Worm (Caenorhabditis elegans) whole organism, young adult: ENCODE data around the gene M199.8.
"Not testable (repeated sequence)": the region's sequence is repeated elsewhere in the genome, so short reads cannot be mapped to it uniquely, and the experiment has no call there.

ENCODE experiments used
- C06A6.2 ChIP-seq: fragments of 200-800 bp; sonication (Bioruptor generic); conservative IDR thresholded peaks from 2 replicates; pipeline ENCODE4 v1.3.6; 2022; ENCODE audit warnings: missing genetic modification characterization, missing compliant biosample characterization
- F10E7.11 ChIP-seq: sonication (generic microtip); optimal IDR thresholded peaks from 2 replicates; lab custom pipeline; 2017; ENCODE audit warnings: mild to moderate bottlenecking, missing genetic modification characterization, moderate library complexity, missing compliant biosample characterization
- attf-6 ChIP-seq: fragments of 200-800 bp; sonication (Bioruptor generic); IDR thresholded peaks from 2 replicates; pipeline ENCODE4 v1.3.6; 2022; ENCODE audit warnings: missing genetic modification reagents, missing genetic modification characterization, missing compliant biosample characterization
- ceh-79 ChIP-seq: sonication (generic microtip); optimal IDR thresholded peaks from 2 replicates; lab custom pipeline; 2017; ENCODE audit warnings: mild to moderate bottlenecking, missing genetic modification characterization, missing compliant biosample characterization
- egrh-3 ChIP-seq: fragments of 200-800 bp; sonication (Bioruptor generic); IDR thresholded peaks from 2 replicates; pipeline ENCODE4 v1.3.6; 2022; ENCODE audit warnings: missing genetic modification reagents, missing genetic modification characterization, missing compliant biosample characterization
- ekl-4 ChIP-seq: fragments of 200-800 bp; sonication (Bioruptor generic); IDR thresholded peaks from 2 replicates; pipeline ENCODE4 v1.3.6; 2022; ENCODE audit warnings: missing genetic modification reagents, missing genetic modification characterization, missing compliant biosample characterization
- hmg-20 ChIP-seq: fragments of 200-800 bp; sonication (Bioruptor generic); IDR thresholded peaks from 2 replicates; pipeline ENCODE4 v1.3.6; 2022; ENCODE audit warnings: missing genetic modification reagents, missing genetic modification characterization, missing compliant biosample characterization
- lin-35 ChIP-seq, 3 experiments: fragments of 150-350 bp in 2 of 3; sonication (generic microtip) in 1 of 3; optimal IDR thresholded peaks; 2 replicates each; lab custom pipeline; 2014 to 2018; ENCODE audit warnings: missing biosample characterization in 3 of 3, missing genetic modification characterization in 3 of 3, missing genetic modification reagents in 3 of 3
- lin-40 ChIP-seq: sonication (generic microtip); optimal IDR thresholded peaks from 2 replicates; lab custom pipeline; 2016; ENCODE audit warnings: missing genetic modification characterization, mild to moderate bottlenecking, missing compliant biosample characterization, missing genotype, missing genetic modification reagents
- sea-2 ChIP-seq: fragments of 200-800 bp; sonication (Bioruptor generic); IDR thresholded peaks from 2 replicates; pipeline ENCODE4 v1.3.6; 2022; ENCODE audit warnings: missing genetic modification characterization, missing compliant biosample characterization
- somi-1 ChIP-seq: fragments of 200-800 bp; sonication (Bioruptor generic); optimal IDR thresholded peaks from 2 replicates; lab custom pipeline; 2018; ENCODE audit warnings: mild to moderate bottlenecking, missing genetic modification characterization, missing compliant biosample characterization
- sptf-2 ChIP-seq: fragments of 200-800 bp; sonication (Bioruptor generic); optimal IDR thresholded peaks from 2 replicates; lab custom pipeline; 2018; ENCODE audit warnings: mild to moderate bottlenecking, missing genetic modification characterization, missing compliant biosample characterization
- unc-130 ChIP-seq: sonication (generic microtip); optimal IDR thresholded peaks from 2 replicates; lab custom pipeline; 2016; ENCODE audit warnings: missing genetic modification reagents, missing genetic modification characterization, missing compliant biosample characterization
- unc-62 ChIP-seq: fragments of 150-350 bp; optimal IDR thresholded peaks from 2 replicates; lab custom pipeline; 2014; ENCODE audit warnings: missing biosample characterization, missing genetic modification reagents, missing genetic modification characterization

DNA sequence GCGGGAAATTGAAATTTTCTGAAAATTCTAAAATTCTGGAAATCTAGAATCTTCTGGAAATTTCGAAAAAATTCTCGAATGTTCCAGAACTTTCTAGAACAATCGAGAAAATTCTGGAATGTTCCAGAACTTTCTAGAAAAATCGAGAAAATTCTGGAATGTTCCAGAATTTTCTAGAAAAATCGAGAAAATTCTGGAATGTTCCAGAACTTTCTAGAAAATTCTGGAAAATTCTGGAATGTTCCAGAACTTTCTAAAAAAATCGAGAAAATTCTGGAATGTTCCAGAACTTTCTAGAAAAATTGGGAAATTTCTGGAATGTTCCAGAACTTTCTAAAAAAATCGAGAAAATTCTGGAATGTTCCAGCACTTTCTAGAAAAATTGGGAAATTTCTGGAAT, 32.9 kb upstream of the M199.8 start:
- TF ChIP-seq somi-1; sea-2 (GFP tag; lab: Robert Waterston, UW); C06A6.2 (GFP tag; lab: Robert Waterston, UW); egrh-3; unc-62 (GFP tag; lab: Kevin White, UChicago); sptf-2 (GFP tag; lab: Kevin White, UChicago); hmg-20 (GFP tag; lab: Robert Waterston, UW); ekl-4 (GFP tag; lab: Robert Waterston, UW); lin-40 (tag; lab: Kevin White, UChicago); F10E7.11 (tag; lab: Kevin White, UChicago); unc-130 (GFP tag; lab: Kevin White, UChicago); lin-35 (GFP tag; optimal IDR thresholded peaks at IDR 0.05; lab: Kevin White, UChicago); ceh-79 (tag; lab: Kevin White, UChicago): not testable (repeated sequence)
- peak; percentile 45; the same call in 1 of the 2 replicates for TF ChIP-seq attf-6
